Worm (Caenorhabditis elegans) whole organism, L2 larva: ENCODE data around the gene F41G3.18.
A peak's percentile ranks its signal among the peaks of the same experiment; 100 is the strongest.

ENCODE experiments used
- F13H6.1 ChIP-seq: sonication (generic microtip); optimal IDR thresholded peaks from 2 replicates; lab custom pipeline; 2016; ENCODE audit warnings: missing genetic modification characterization, missing compliant biosample characterization
- R02D3.7 ChIP-seq: fragments of 150-350 bp; optimal IDR thresholded peaks from 2 replicates; lab custom pipeline; 2014; ENCODE audit warnings: missing biosample characterization, missing genetic modification characterization
- Y55F3AM.14 ChIP-seq: fragments of 200-800 bp; sonication (Bioruptor generic); optimal IDR thresholded peaks from 2 replicates; lab custom pipeline; 2018; ENCODE audit warnings: mild to moderate bottlenecking, missing genetic modification characterization, missing compliant biosample characterization
- alr-1 ChIP-seq: fragments of 150-350 bp; optimal IDR thresholded peaks from 2 replicates; lab custom pipeline; 2014; ENCODE audit warnings: missing biosample characterization, missing genetic modification characterization
- aly-2 ChIP-seq: fragments of 150-350 bp; optimal IDR thresholded peaks from 2 replicates; lab custom pipeline; 2014; ENCODE audit warnings: missing biosample characterization, missing genetic modification characterization
- ama-1 ChIP-seq: fragments of 150-350 bp; optimal IDR thresholded peaks from 2 replicates; lab custom pipeline; 2018; ENCODE audit warnings: inconsistent platforms
- blmp-1 ChIP-seq: sonication (generic microtip); optimal IDR thresholded peaks from 2 replicates; lab custom pipeline; 2017; ENCODE audit warnings: missing genetic modification characterization, mild to moderate bottlenecking, missing compliant biosample characterization, antibody characterized with exemption, moderate library complexity; ENCODE audit not compliant: insufficient read depth
- ceh-16 ChIP-seq: fragments of 150-350 bp; optimal IDR thresholded peaks from 2 replicates; lab custom pipeline; 2014; ENCODE audit warnings: missing biosample characterization, missing genetic modification characterization
- ceh-82 ChIP-seq: fragments of 150-350 bp; optimal IDR thresholded peaks from 2 replicates; lab custom pipeline; 2014; ENCODE audit warnings: missing biosample characterization, missing genetic modification characterization
- crh-2 ChIP-seq: sonication (generic microtip); optimal IDR thresholded peaks from 2 replicates; lab custom pipeline; 2017; ENCODE audit warnings: missing biosample characterization, missing genetic modification characterization
- dmd-4 ChIP-seq: sonication (generic microtip); optimal IDR thresholded peaks from 2 replicates; lab custom pipeline; 2017; ENCODE audit warnings: missing biosample characterization, missing genetic modification characterization
- egl-27 ChIP-seq: sonication (generic microtip); optimal IDR thresholded peaks from 3 replicates; lab custom pipeline; 2017; ENCODE audit warnings: missing biosample characterization, missing genetic modification reagents, missing genetic modification characterization
- elt-1 ChIP-seq: fragments of 150-350 bp; optimal IDR thresholded peaks from 2 replicates; lab custom pipeline; 2014; ENCODE audit warnings: missing biosample characterization, missing genetic modification characterization
- elt-3 ChIP-seq: sonication (generic microtip); optimal IDR thresholded peaks from 2 replicates; lab custom pipeline; 2017; ENCODE audit warnings: missing biosample characterization, missing genetic modification characterization
- fos-1 ChIP-seq: fragments of 150-350 bp; optimal IDR thresholded peaks from 2 replicates; lab custom pipeline; 2014; ENCODE audit warnings: missing biosample characterization, missing genetic modification characterization
- gmeb-1 ChIP-seq: fragments of 150-350 bp; optimal IDR thresholded peaks from 2 replicates; lab custom pipeline; 2014; ENCODE audit warnings: missing biosample characterization, missing genetic modification characterization
- lin-13 ChIP-seq: fragments of 150-350 bp; optimal IDR thresholded peaks from 2 replicates; lab custom pipeline; 2014; ENCODE audit warnings: missing biosample characterization, missing genetic modification reagents, missing genetic modification characterization
- lsy-2 ChIP-seq, 2 experiments: fragments of 150-350 bp in 1 of 2; sonication (generic microtip) in 1 of 2; optimal IDR thresholded peaks; 2 replicates each; lab custom pipeline; 2014 to 2017; ENCODE audit warnings: missing biosample characterization in 2 of 2, missing genetic modification characterization in 2 of 2
- mbf-1 ChIP-seq: sonication (generic microtip); optimal IDR thresholded peaks from 2 replicates; lab custom pipeline; 2017; ENCODE audit warnings: missing biosample characterization, missing genetic modification characterization
- mdl-1 ChIP-seq, 2 experiments: fragments of 150-350 bp in 1 of 2; sonication (generic microtip) in 1 of 2; optimal IDR thresholded peaks; 2 replicates each; lab custom pipeline; 2017; ENCODE audit warnings: missing biosample characterization in 2 of 2, missing genetic modification characterization in 2 of 2
- nhr-10 ChIP-seq: sonication (generic microtip); optimal IDR thresholded peaks from 2 replicates; lab custom pipeline; 2017; ENCODE audit warnings: missing biosample characterization, missing genetic modification characterization
- nhr-12 ChIP-seq: fragments of 150-350 bp; optimal IDR thresholded peaks from 2 replicates; lab custom pipeline; 2014; ENCODE audit warnings: missing biosample characterization, missing genetic modification characterization
- nhr-129 ChIP-seq: fragments of 150-350 bp; optimal IDR thresholded peaks from 2 replicates; lab custom pipeline; 2014; ENCODE audit warnings: missing biosample characterization, missing genetic modification characterization
- nhr-21 ChIP-seq: fragments of 150-350 bp; optimal IDR thresholded peaks from 2 replicates; lab custom pipeline; 2014; ENCODE audit warnings: missing biosample characterization, missing genetic modification characterization
- nhr-23 ChIP-seq: fragments of 150-350 bp; optimal IDR thresholded peaks from 2 replicates; lab custom pipeline; 2014; ENCODE audit warnings: missing biosample characterization, missing genetic modification reagents, missing genetic modification characterization
- nhr-25 ChIP-seq: fragments of 150-350 bp; sonication (generic microtip); optimal IDR thresholded peaks from 3 replicates; lab custom pipeline; 2014; ENCODE audit warnings: missing biosample characterization, missing genetic modification characterization
- nhr-6 ChIP-seq: fragments of 150-350 bp; optimal IDR thresholded peaks from 2 replicates; lab custom pipeline; 2014; ENCODE audit warnings: missing biosample characterization, missing genetic modification characterization
- nhr-77 ChIP-seq: fragments of 150-350 bp; optimal IDR thresholded peaks from 2 replicates; lab custom pipeline; 2014; ENCODE audit warnings: missing biosample characterization, missing genetic modification characterization
- sem-4 ChIP-seq: fragments of 150-350 bp; optimal IDR thresholded peaks from 2 replicates; lab custom pipeline; 2014; ENCODE audit warnings: missing biosample characterization, missing genetic modification reagents, missing genetic modification characterization
- skn-1 ChIP-seq: sonication (generic microtip); optimal IDR thresholded peaks from 2 replicates; lab custom pipeline; 2017; ENCODE audit warnings: missing biosample characterization, missing genetic modification characterization
- sma-3 ChIP-seq: sonication (generic microtip); optimal IDR thresholded peaks from 2 replicates; lab custom pipeline; 2016; ENCODE audit warnings: missing genetic modification reagents, missing genetic modification characterization, missing compliant biosample characterization
- sma-9 ChIP-seq, 2 experiments: fragments of 150-350 bp in 1 of 2; sonication (generic microtip) in 1 of 2; optimal IDR thresholded peaks; 2 replicates each; lab custom pipeline; 2014 to 2016; ENCODE audit warnings: missing genetic modification characterization in 2 of 2, mild to moderate bottlenecking in 1 of 2, missing biosample characterization in 1 of 2, missing compliant biosample characterization in 1 of 2, missing genetic modification reagents in 1 of 2, moderate library complexity in 1 of 2
- snpc-4 ChIP-seq: fragments of 150-350 bp; optimal IDR thresholded peaks from 2 replicates; lab custom pipeline; 2014; ENCODE audit warnings: missing biosample characterization, missing genetic modification characterization
- unc-39 ChIP-seq: fragments of 150-350 bp; optimal IDR thresholded peaks from 2 replicates; lab custom pipeline; 2014; ENCODE audit warnings: missing biosample characterization, missing genetic modification characterization
- unc-55 ChIP-seq: fragments of 150-350 bp; sonication (generic microtip); optimal IDR thresholded peaks from 3 replicates; lab custom pipeline; 2014; ENCODE audit warnings: missing biosample characterization, missing genetic modification reagents, missing genetic modification characterization
- unc-62 ChIP-seq: fragments of 150-350 bp; optimal IDR thresholded peaks from 2 replicates; lab custom pipeline; 2014; ENCODE audit warnings: missing biosample characterization, missing genetic modification reagents, missing genetic modification characterization
- ztf-11 ChIP-seq: sonication (generic microtip); optimal IDR thresholded peaks from 2 replicates; lab custom pipeline; 2017; ENCODE audit warnings: missing biosample characterization, missing genetic modification characterization

Gene F41G3.18

DNA sequence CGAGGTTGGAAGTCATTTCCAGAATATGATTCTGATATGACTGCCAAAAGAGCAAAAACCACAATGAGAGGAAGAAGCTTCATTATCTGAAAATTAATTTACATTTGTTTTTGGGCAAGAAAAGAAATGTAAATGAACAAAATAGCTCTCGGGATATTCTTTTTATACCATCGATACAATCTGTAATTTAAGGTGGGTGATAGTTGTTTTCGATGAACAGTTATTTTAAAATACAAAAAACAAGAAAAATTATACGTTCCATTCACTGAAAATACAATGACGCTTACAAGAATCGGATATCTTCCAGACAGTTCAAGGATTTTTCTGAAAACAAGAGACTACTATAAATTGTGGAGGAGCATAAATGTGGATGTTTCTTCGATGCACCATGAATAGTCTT, 23.5 kb upstream of the F41G3.18 start, which contains the start of gene ins-15:
ins-15 (minus strand) TSS at position 101 of the 400 bp plus-strand sequence.
- TF ChIP-seq egl-27 (tag; lab: Kevin White, UChicago) (no peak), ama-1 (lab: Kevin White, UChicago) (no peak), nhr-129 (tag; lab: Kevin White, UChicago) (no peak), elt-3 (tag; lab: Kevin White, UChicago) (no peak), aly-2 (no peak), nhr-21 (tag; lab: Kevin White, UChicago) (no peak), elt-1 (tag; lab: Kevin White, UChicago) (no peak), fos-1 (tag; lab: Kevin White, UChicago) (no peak), sma-3 (GFP tag; lab: Kevin White, UChicago) (no peak), unc-55 (GFP tag; lab: Kevin White, UChicago) (no peak), nhr-10 (tag; lab: Kevin White, UChicago) (no peak), gmeb-1 (tag; lab: Kevin White, UChicago) (no peak), nhr-25 (tag; lab: Kevin White, UChicago) (no peak)

DNA sequence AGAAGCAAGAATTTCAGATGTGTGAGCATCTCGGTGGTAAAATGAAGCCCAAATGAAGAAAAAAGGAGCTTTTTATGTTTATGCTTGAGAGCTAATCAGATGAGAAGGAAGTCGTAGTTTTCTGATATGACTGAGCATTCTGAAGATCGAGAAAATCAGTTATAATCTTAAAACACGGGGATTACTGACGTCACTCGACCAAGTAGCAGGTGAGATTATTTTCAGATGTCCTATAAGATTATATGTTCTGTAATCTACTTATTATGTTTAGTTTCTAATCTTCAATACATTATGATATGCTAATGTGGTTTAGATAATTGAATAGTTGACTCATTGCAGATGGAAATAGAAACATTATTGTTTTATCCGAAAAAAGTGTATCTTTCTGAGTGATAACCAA, 22.3 kb upstream of the F41G3.18 start, which contains the start of gene ins-14:
ins-14 (minus strand) TSS at position 32 of the 400 bp plus-strand sequence.
- TF ChIP-seq sma-9 (GFP tag; optimal IDR thresholded peaks at IDR 0.05; lab: Kevin White, UChicago) (peak; percentile 33), sma-9 (tag; optimal IDR thresholded peaks at IDR 0.05; lab: Kevin White, UChicago) (no peak), nhr-23 (tag; lab: Kevin White, UChicago) (no peak)
- TF ChIP-seq, all 48 proteins: peak for 1

DNA sequence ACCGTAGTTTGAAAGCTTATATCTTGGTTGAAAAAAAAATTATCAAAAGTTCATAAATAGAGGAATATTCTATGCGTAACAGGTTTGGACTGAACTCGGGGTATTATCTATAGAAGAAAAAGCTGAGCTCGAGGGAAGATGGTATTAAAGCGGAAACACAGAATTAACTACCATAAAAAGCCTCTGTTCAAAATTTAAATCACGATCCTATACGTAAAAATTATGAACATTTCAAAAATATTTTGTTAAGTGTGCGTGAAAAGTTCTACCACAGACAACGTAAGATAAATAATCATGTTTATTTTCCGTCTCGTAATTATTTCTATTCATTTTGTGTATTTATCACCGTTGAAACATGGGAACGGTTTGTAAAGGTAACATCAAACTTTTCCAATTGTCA, 21.7 kb upstream of the F41G3.18 start, which contains the start of gene F41G3.5:
F41G3.5 (plus strand) TSS at position 301 of the 400 bp plus-strand sequence.
- TF ChIP-seq elt-3 (tag; lab: Kevin White, UChicago) (no peak), nhr-10 (tag; lab: Kevin White, UChicago) (no peak), nhr-6 (tag; lab: Kevin White, UChicago) (no peak), dmd-4 (no peak), unc-62 (GFP tag; lab: Kevin White, UChicago) (no peak), nhr-23 (tag; lab: Kevin White, UChicago) (no peak), gmeb-1 (tag; lab: Kevin White, UChicago) (no peak), nhr-77 (no peak), F13H6.1 (tag; lab: Kevin White, UChicago) (no peak), crh-2 (no peak), sma-9 (GFP tag; optimal IDR thresholded peaks at IDR 0.05; lab: Kevin White, UChicago) (no peak), sma-9 (tag; optimal IDR thresholded peaks at IDR 0.05; lab: Kevin White, UChicago) (no peak), sem-4 (tag; lab: Kevin White, UChicago) (no peak)

DNA sequence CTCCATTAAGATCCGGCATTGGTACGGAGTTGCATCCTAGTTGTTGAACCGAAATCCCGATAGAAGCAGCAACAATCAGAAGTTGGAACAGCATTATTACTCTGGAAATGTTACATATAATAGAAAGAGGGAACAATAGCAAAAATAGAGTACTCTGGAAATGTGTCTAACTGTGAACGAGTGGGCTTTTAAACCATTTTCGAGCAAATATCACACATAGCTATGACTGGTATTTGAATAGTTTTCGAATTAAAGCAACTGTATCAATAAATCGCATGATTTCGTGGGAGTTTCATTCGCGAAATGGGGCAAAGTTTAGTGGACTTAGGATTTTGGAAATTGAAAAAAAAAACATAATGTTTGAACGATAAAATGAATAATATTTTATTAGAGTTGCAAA, 18.7 kb upstream of the F41G3.18 start, which contains the start of gene F41G3.10:
F41G3.10 (minus strand) TSS at position 101 of the 400 bp plus-strand sequence.
- no peak for TF ChIP-seq elt-3 (tag; lab: Kevin White, UChicago)
- no peak for TF ChIP-seq lsy-2 (tag; optimal IDR thresholded peaks at IDR 0.05; lab: Kevin White, UChicago)
- TF ChIP-seq nhr-25 (tag; lab: Kevin White, UChicago) = no peak
- no peak for TF ChIP-seq Y55F3AM.14
- TF ChIP-seq mbf-1 (tag; lab: Kevin White, UChicago) = no peak
- TF ChIP-seq skn-1 (tag; lab: Kevin White, UChicago) = no peak
- TF ChIP-seq snpc-4 (tag; lab: Kevin White, UChicago) = no peak
- TF ChIP-seq blmp-1 (tag; lab: Kevin White, UChicago) = no peak
- TF ChIP-seq mdl-1 (tag; optimal IDR thresholded peaks at IDR 0.05; lab: Kevin White, UChicago) = no peak
- no peak for TF ChIP-seq gmeb-1 (tag; lab: Kevin White, UChicago)
- TF ChIP-seq ceh-16 (tag; lab: Kevin White, UChicago) = no peak
- no peak for TF ChIP-seq unc-39
- TF ChIP-seq ztf-11 (tag; lab: Kevin White, UChicago) = no peak
- TF ChIP-seq crh-2 = no peak
- no peak for TF ChIP-seq nhr-12
- no peak for TF ChIP-seq ama-1 (lab: Kevin White, UChicago)
- TF ChIP-seq nhr-23 (tag; lab: Kevin White, UChicago) = no peak
- TF ChIP-seq nhr-129 (tag; lab: Kevin White, UChicago) = no peak

DNA sequence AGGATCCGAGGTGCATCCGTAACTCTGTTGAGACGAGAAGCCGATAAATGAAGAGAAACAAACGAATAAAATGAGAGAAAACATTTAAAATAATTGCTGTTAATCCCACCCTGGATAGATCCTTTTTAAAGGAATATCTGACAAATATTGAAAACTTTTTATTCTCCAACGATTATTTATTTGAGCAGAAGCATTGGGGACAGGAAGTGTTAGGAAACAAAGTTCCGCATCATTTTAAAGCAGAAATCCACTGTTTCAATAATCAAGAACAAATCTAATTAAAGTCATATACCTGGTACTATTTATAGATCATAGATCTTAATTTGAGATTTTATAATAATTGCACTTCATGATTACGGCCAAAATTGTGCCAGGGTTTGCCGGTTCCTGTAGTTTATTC, 17.2 kb upstream of the F41G3.18 start, which contains the start of gene F41G3.20:
F41G3.20 (minus strand) TSS at position 101 of the 400 bp plus-strand sequence.
- TF ChIP-seq aly-2 (no peak), nhr-10 (tag; lab: Kevin White, UChicago) (no peak), snpc-4 (tag; lab: Kevin White, UChicago) (no peak), lin-13 (no peak), nhr-21 (tag; lab: Kevin White, UChicago) (no peak), R02D3.7 (tag; lab: Kevin White, UChicago) (no peak), mdl-1 (tag; optimal IDR thresholded peaks at IDR 0.05; lab: Kevin White, UChicago) (no peak), mbf-1 (tag; lab: Kevin White, UChicago) (no peak), crh-2 (no peak), ceh-82 (tag; lab: Kevin White, UChicago) (no peak), alr-1 (no peak), skn-1 (tag; lab: Kevin White, UChicago) (no peak)
- TF ChIP-seq, all 48 proteins: peak for 0
